Worm (Caenorhabditis elegans) whole organism, early embryonic: Measurements from ENCODE around the gene ZK795.2.
A peak's percentile ranks its signal among the peaks of the same experiment; 100 is the strongest.

Experiments used
- B0310.2 ChIP-seq: sonication (generic microtip); optimal IDR thresholded peaks from 2 replicates; lab custom pipeline; 2016; ENCODE audit warnings: mild to moderate bottlenecking, missing genetic modification characterization, missing compliant biosample characterization
- F13C5.2 ChIP-seq: sonication (generic microtip); optimal IDR thresholded peaks from 2 replicates; lab custom pipeline; 2017; ENCODE audit warnings: mild to moderate bottlenecking, missing genetic modification characterization, inconsistent platforms, missing compliant biosample characterization
- aly-1 ChIP-seq: sonication (generic microtip); optimal IDR thresholded peaks from 2 replicates; lab custom pipeline; 2016; ENCODE audit warnings: missing genetic modification characterization, missing compliant biosample characterization
- ama-1 ChIP-seq: fragments of 150-350 bp; optimal IDR thresholded peaks from 2 replicates; lab custom pipeline; 2014
- ceh-13 ChIP-seq: fragments of 200-800 bp; sonication (Bioruptor generic); optimal IDR thresholded peaks from 2 replicates; lab custom pipeline; 2018; ENCODE audit warnings: mild to moderate bottlenecking, missing genetic modification characterization, missing compliant biosample characterization
- ceh-36 ChIP-seq: sonication (generic microtip); optimal IDR thresholded peaks from 2 replicates; lab custom pipeline; 2016; ENCODE audit warnings: missing genetic modification characterization, inconsistent platforms, missing compliant biosample characterization
- ets-7 ChIP-seq: sonication (generic microtip); optimal IDR thresholded peaks from 2 replicates; lab custom pipeline; 2016; ENCODE audit warnings: missing genotype, missing genetic modification characterization, missing compliant biosample characterization
- flt-1 ChIP-seq: fragments of 200-800 bp; sonication (Bioruptor generic); IDR thresholded peaks from 2 replicates; pipeline ENCODE4 v1.3.6; 2022; ENCODE audit warnings: missing genetic modification characterization, missing compliant biosample characterization
- hmbx-1 ChIP-seq: sonication (generic microtip); optimal IDR thresholded peaks from 2 replicates; lab custom pipeline; 2016; ENCODE audit warnings: mild to moderate bottlenecking, missing genetic modification characterization, missing compliant biosample characterization
- hmg-4 ChIP-seq: fragments of 200-800 bp; sonication (Bioruptor generic); optimal IDR thresholded peaks from 2 replicates; lab custom pipeline; 2018; ENCODE audit warnings: mild to moderate bottlenecking, missing genetic modification characterization, missing compliant biosample characterization
- hnd-1 ChIP-seq: sonication (generic microtip); optimal IDR thresholded peaks from 2 replicates; lab custom pipeline; 2016; ENCODE audit warnings: missing genetic modification characterization, missing compliant biosample characterization
- pes-1 ChIP-seq: fragments of 200-800 bp; sonication (Bioruptor generic); IDR thresholded peaks from 2 replicates; pipeline ENCODE4 v1.3.6; 2022; ENCODE audit warnings: missing genetic modification reagents, missing genetic modification characterization, missing compliant biosample characterization
- scrt-1 ChIP-seq: fragments of 200-800 bp; sonication (Bioruptor generic); IDR thresholded peaks from 2 replicates; pipeline ENCODE4 v1.3.6; 2022; ENCODE audit warnings: missing genetic modification characterization, missing compliant biosample characterization
- sea-1 ChIP-seq: fragments of 200-800 bp; sonication (Bioruptor generic); conservative IDR thresholded peaks from 2 replicates; pipeline ENCODE4 v1.3.6; 2022; ENCODE audit warnings: missing genetic modification characterization, missing compliant biosample characterization
- tbx-11 ChIP-seq: fragments of 200-800 bp; sonication (Bioruptor generic); IDR thresholded peaks from 2 replicates; pipeline ENCODE4 v1.3.6; 2022; ENCODE audit warnings: missing genetic modification characterization, missing compliant biosample characterization
- tbx-37 ChIP-seq: fragments of 200-800 bp; sonication (Bioruptor generic); conservative IDR thresholded peaks from 2 replicates; pipeline ENCODE4 v1.3.6; 2022; ENCODE audit warnings: missing genetic modification reagents, missing genetic modification characterization, missing compliant biosample characterization
- tra-4 ChIP-seq: sonication (generic microtip); optimal IDR thresholded peaks from 2 replicates; lab custom pipeline; 2017; ENCODE audit warnings: missing genetic modification characterization, missing compliant biosample characterization

The ZK795.2 gene

DNA sequence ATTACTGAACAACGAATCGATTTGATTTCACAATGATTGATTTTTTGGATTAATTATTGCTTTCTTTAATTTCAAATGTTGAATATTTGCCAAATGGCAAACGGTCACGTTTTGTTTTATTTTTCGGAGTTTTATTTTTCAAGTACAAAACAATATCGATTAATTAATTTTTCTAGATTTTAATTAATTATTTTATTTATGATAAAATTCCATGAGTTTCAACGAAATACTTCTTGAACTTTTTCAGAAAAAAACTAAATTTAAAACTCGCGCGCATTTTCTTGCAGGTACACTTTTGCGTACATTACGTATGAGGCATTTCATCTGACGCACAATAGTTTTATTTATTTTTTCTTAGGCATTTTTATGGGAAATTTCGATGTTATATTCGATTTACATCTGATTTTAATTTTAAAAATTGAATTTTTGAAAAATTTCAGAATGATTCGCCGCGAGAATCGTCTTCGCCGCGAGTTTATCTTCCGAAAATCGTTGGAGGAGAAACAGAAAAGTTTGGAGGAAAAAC lies at the start of gene ZK795.2, which contains the start of gene ZK795.3:
Gene ZK795.2 (minus strand): TSS at position 51 of the 526 bp plus-strand sequence.
Gene ZK795.3 (plus strand): TSS at position 441 of the 526 bp plus-strand sequence.
- TF ChIP-seq ets-7 (no peak), hnd-1 (tag; lab: Kevin White, UChicago) (no peak), sea-1 (GFP tag; lab: Robert Waterston, UW) (no peak), F13C5.2 (tag; lab: Kevin White, UChicago) (no peak), B0310.2 (tag; lab: Kevin White, UChicago) (no peak), ceh-13 (GFP tag; lab: Kevin White, UChicago) (no peak)

DNA sequence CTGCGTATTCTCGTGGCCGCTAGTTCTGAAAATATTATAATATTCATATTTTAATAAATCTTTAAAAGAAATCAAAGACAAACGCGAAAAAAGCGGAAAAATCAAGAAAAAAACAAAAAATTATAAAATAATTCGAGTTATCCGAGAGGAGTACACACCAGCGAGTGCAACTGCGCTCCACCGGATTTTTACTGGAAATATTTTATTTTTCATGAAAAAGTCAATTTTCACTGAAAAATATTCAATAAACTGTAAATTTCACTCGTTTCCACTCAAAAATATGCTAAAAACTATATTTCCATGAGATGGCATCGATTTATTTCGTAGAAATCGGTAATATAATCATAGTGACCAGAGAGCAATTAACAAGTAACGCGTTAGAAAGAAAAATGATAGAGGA lies 46.6 kb upstream of the ZK795.2 start, which contains the start of gene Y55D9A.2:
Gene Y55D9A.2 (minus strand): TSS at position 31 of the 400 bp plus-strand sequence.
- TF ChIP-seq hmbx-1 (tag; lab: Kevin White, UChicago) (peak; percentile 36), hnd-1 (tag; lab: Kevin White, UChicago) (no peak)

- no peak for TF ChIP-seq hmg-4 (GFP tag; lab: Kevin White, UChicago)
- no peak for TF ChIP-seq hnd-1 (tag; lab: Kevin White, UChicago)
- no peak for TF ChIP-seq scrt-1 (GFP tag; lab: Robert Waterston, UW)
- no peak for TF ChIP-seq B0310.2 (tag; lab: Kevin White, UChicago)
- no peak for TF ChIP-seq tbx-37 (GFP tag; lab: Robert Waterston, UW)
- no peak for TF ChIP-seq tbx-11 (GFP tag; lab: Robert Waterston, UW)
- no peak for TF ChIP-seq F13C5.2 (tag; lab: Kevin White, UChicago)
- no peak for TF ChIP-seq ceh-36 (tag; lab: Kevin White, UChicago)
- TF ChIP-seq hmbx-1 (tag; lab: Kevin White, UChicago): no peak
- no peak for TF ChIP-seq pes-1 (GFP tag; lab: Robert Waterston, UW)
- TF ChIP-seq ceh-13 (GFP tag; lab: Kevin White, UChicago): no peak
- TF ChIP-seq ama-1: no peak
- TF ChIP-seq aly-1 (tag; lab: Kevin White, UChicago): no peak
Observed at ce11 chrIV:12600941-12601340, 42.2 kb upstream of the ZK795.2 start.

ce11 chrIV:12599158-12599557 lies 40.4 kb upstream of the ZK795.2 start, which contains the start of gene pgp-1:
Gene pgp-1, minus strand, starts transcription at chrIV:12599169.
- TF ChIP-seq tbx-11 (GFP tag; lab: Robert Waterston, UW) (no peak), scrt-1 (GFP tag; lab: Robert Waterston, UW) (no peak), sea-1 (GFP tag; lab: Robert Waterston, UW) (no peak)

- TF ChIP-seq ets-7 (no peak), scrt-1 (GFP tag; lab: Robert Waterston, UW) (no peak), aly-1 (tag; lab: Kevin White, UChicago) (no peak), hnd-1 (tag; lab: Kevin White, UChicago) (no peak), hmbx-1 (tag; lab: Kevin White, UChicago) (no peak), hmg-4 (GFP tag; lab: Kevin White, UChicago) (no peak), ceh-36 (tag; lab: Kevin White, UChicago) (no peak), B0310.2 (tag; lab: Kevin White, UChicago) (no peak), flt-1 (GFP tag; lab: Robert Waterston, UW) (no peak), ama-1 (no peak), tbx-37 (GFP tag; lab: Robert Waterston, UW) (no peak), tra-4 (tag; lab: Kevin White, UChicago) (no peak), tbx-11 (GFP tag; lab: Robert Waterston, UW) (no peak), pes-1 (GFP tag; lab: Robert Waterston, UW) (no peak), F13C5.2 (tag; lab: Kevin White, UChicago) (no peak), sea-1 (GFP tag; lab: Robert Waterston, UW) (no peak), ceh-13 (GFP tag; lab: Kevin White, UChicago) (no peak)
Observed at ce11 chrIV:12596960-12597359, 38.2 kb upstream of the ZK795.2 start.

DNA sequence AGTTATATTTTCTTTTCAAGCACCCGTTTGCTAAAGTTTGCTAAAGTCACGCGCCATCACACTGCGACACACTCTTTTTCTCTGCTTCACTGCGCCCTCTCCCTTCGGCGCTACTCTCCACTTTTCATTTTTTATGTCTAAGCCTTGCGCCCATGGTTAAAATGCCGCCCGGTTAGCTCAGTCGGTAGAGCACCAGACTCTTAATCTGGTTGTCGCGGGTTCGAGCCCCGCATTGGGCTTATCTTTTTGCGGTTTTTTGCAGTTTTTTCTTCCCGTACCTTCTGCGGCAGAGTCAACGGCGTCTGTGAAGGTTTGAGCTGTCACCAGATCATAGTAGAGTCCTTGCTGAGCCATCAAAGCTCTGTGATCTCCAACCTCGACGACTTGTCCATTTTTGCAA lies 35.8 kb upstream of the ZK795.2 start:
- peak; percentile 48 for TF ChIP-seq F13C5.2 (tag; lab: Kevin White, UChicago)
- no peak for TF ChIP-seq tra-4 (tag; lab: Kevin White, UChicago)
- peak; percentile 73 for TF ChIP-seq scrt-1 (GFP tag; lab: Robert Waterston, UW)
- peak; percentile 78 for TF ChIP-seq sea-1 (GFP tag; lab: Robert Waterston, UW)
- TF ChIP-seq ceh-13 (GFP tag; lab: Kevin White, UChicago): peak; percentile 21
- TF ChIP-seq ama-1: no peak
- peak; percentile 83 for TF ChIP-seq tbx-11 (GFP tag; lab: Robert Waterston, UW)
- peak; percentile 67 for TF ChIP-seq tbx-37 (GFP tag; lab: Robert Waterston, UW)
- TF ChIP-seq pes-1 (GFP tag; lab: Robert Waterston, UW): no peak; the same call in none of the 2 replicates
- peak; percentile 19 for TF ChIP-seq ets-7
- no peak for TF ChIP-seq aly-1 (tag; lab: Kevin White, UChicago)
- TF ChIP-seq hnd-1 (tag; lab: Kevin White, UChicago): peak; percentile 49
- no peak for TF ChIP-seq B0310.2 (tag; lab: Kevin White, UChicago)
- TF ChIP-seq ceh-36 (tag; lab: Kevin White, UChicago): peak; percentile 66
- no peak for TF ChIP-seq hmbx-1 (tag; lab: Kevin White, UChicago)
- TF ChIP-seq hmg-4 (GFP tag; lab: Kevin White, UChicago): peak; percentile 55
- peak; percentile 52; the same call in 1 of the 2 replicates for TF ChIP-seq flt-1 (GFP tag; lab: Robert Waterston, UW)

ce11 chrIV:12590373-12590772 lies 31.6 kb upstream of the ZK795.2 start, which contains the start of gene cul-6:
Gene cul-6, minus strand, starts transcription at chrIV:12590451.
- no peak for TF ChIP-seq scrt-1 (GFP tag; lab: Robert Waterston, UW)
- TF ChIP-seq hmbx-1 (tag; lab: Kevin White, UChicago): no peak
- TF ChIP-seq hmg-4 (GFP tag; lab: Kevin White, UChicago): no peak
- TF ChIP-seq F13C5.2 (tag; lab: Kevin White, UChicago): no peak
- no peak for TF ChIP-seq pes-1 (GFP tag; lab: Robert Waterston, UW)
- TF ChIP-seq sea-1 (GFP tag; lab: Robert Waterston, UW): no peak
- TF ChIP-seq ceh-13 (GFP tag; lab: Kevin White, UChicago): no peak
